Worm (Caenorhabditis elegans) whole organism, L4 larva: Measurements from ENCODE around the gene C13G3.12.

ENCODE experiments used
- aha-1 ChIP-seq: fragments of 150-350 bp; peaks from one replicate; lab custom pipeline; 2014; ENCODE audit warnings: missing biosample characterization, missing genetic modification characterization
- fkh-10 ChIP-seq: fragments of 150-350 bp; optimal IDR thresholded peaks from 2 replicates; lab custom pipeline; 2014; ENCODE audit warnings: missing biosample characterization, missing genetic modification reagents, missing genetic modification characterization
- hlh-30 ChIP-seq: sonication (generic microtip); optimal IDR thresholded peaks from 2 replicates; lab custom pipeline; 2017; ENCODE audit warnings: antibody characterized with exemption, mild to moderate bottlenecking, missing genetic modification characterization, missing compliant biosample characterization; ENCODE audit not compliant: insufficient read depth
- nhr-28 ChIP-seq: fragments of 150-350 bp; optimal IDR thresholded peaks from 2 replicates; lab custom pipeline; 2014; ENCODE audit warnings: missing biosample characterization, missing genetic modification characterization
- nhr-6 ChIP-seq: fragments of 150-350 bp; optimal IDR thresholded peaks from 2 replicates; lab custom pipeline; 2014; ENCODE audit warnings: missing biosample characterization, missing genetic modification characterization
- rbr-2 ChIP-seq: sonication (generic microtip); optimal IDR thresholded peaks from 2 replicates; lab custom pipeline; 2016; ENCODE audit warnings: missing genotype, missing genetic modification characterization, missing compliant biosample characterization
- skn-1 ChIP-seq: fragments of 150-350 bp; optimal IDR thresholded peaks from 2 replicates; lab custom pipeline; 2014; ENCODE audit warnings: missing biosample characterization, missing genetic modification characterization

ce11 chrV:11061887-11062286 lies 39.2 kb upstream of the C13G3.12 start:
- TF ChIP-seq rbr-2 (tag; lab: Kevin White, UChicago): no peak
- no peak for TF ChIP-seq nhr-28 (tag; lab: Kevin White, UChicago)
- no peak for TF ChIP-seq aha-1
- TF ChIP-seq hlh-30: peak; percentile 62
- TF ChIP-seq nhr-6: no peak
- TF ChIP-seq skn-1 (tag; lab: Kevin White, UChicago): no peak
- TF ChIP-seq fkh-10 (GFP tag; lab: Kevin White, UChicago): no peak
